3 worm cellular contexts compared by ENCODE assay signal in genomic region chrII:3908135-3908534, ce11.
TF ChIP-seq lines count a peak whose summit lies in the region.

No protein-coding gene starts in this region.

TF ChIP-seq in whole organism, L3 larva, 47 proteins besides CTCF, POLR2A, EP300 and RAD21:
- no peak for TF ChIP-seq pqm-1 (tag; optimal IDR thresholded peaks at IDR 0.05; lab: Kevin White, UChicago)
- TF ChIP-seq lsy-12 (tag; optimal IDR thresholded peaks at IDR 0.05; lab: Kevin White, UChicago): no peak
- no peak for TF ChIP-seq zag-1 (tag; optimal IDR thresholded peaks at IDR 0.05; lab: Kevin White, UChicago)
- no peak for TF ChIP-seq nhr-23 (tag; optimal IDR thresholded peaks at IDR 0.05; lab: Kevin White, UChicago)
- TF ChIP-seq nfya-1 (tag; optimal IDR thresholded peaks at IDR 0.05; lab: Kevin White, UChicago; ENCODE audit: insufficient read depth): peak; percentile 64
- no peak for TF ChIP-seq mml-1 (tag; optimal IDR thresholded peaks at IDR 0.05; lab: Kevin White, UChicago)

TF ChIP-seq in whole organism, late embryonic, 69 proteins besides CTCF, POLR2A, EP300 and RAD21:
- TF ChIP-seq nfya-1 (tag; optimal IDR thresholded peaks at IDR 0.05; lab: Kevin White, UChicago) (peak; percentile 74), mec-3 (tag; optimal IDR thresholded peaks at IDR 0.05; lab: Kevin White, UChicago; ENCODE audit: borderline replicate concordance) (no peak)

TF ChIP-seq in whole organism, young adult, 124 proteins besides CTCF, POLR2A, EP300 and RAD21:
- no peak for TF ChIP-seq mxl-1 (tag; optimal IDR thresholded peaks at IDR 0.05; lab: Kevin White, UChicago)
- TF ChIP-seq nfyb-1 (GFP tag; IDR thresholded peaks at IDR 0.05; lab: Robert Waterston, UW): 0 out of 2 replicates have a peak, but pooled peaks have one; percentile 54
- no peak for TF ChIP-seq efl-1 (GFP tag; optimal IDR thresholded peaks at IDR 0.05; lab: Kevin White, UChicago)
- no peak for TF ChIP-seq C06A6.2 (GFP tag; conservative IDR thresholded peaks at IDR 0.05; lab: Robert Waterston, UW)
TF ChIP-seq in whole organism, young adult: peak in this region for 1.
